Worm (Caenorhabditis elegans): ENCODE results near the gene C18A3.11.

Gene C18A3.11

DNA sequence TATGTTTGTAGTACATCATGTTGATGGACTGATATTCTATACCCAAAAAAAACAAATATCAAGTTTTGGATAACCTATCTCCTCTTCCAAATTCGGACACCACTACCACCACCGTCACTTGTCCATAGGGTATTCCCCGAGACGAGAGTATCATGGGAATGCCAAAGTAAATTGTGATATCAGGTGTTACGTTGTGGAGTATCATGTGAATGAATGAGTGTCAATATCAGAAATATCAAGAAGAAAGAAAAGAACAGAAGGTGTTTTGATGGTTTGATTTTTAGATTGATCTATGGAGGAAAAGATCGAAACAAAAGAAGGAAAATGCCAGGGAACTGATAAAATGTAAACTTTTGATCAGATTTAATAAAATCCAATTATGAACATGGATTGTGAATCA lies 32.6 kb upstream of the C18A3.11 start (continued):
- TF ChIP-seq fkh-8 (tag; optimal IDR thresholded peaks at IDR 0.05) (peak; percentile 19), nhr-19 (GFP tag; conservative IDR thresholded peaks at IDR 0.05) (peak; percentile 82), C16A3.4 (tag; optimal IDR thresholded peaks at IDR 0.05) (peak; percentile 50), lin-35 (GFP tag; optimal IDR thresholded peaks at IDR 0.05) (peak; percentile 27 to 72), unc-86 (tag; optimal IDR thresholded peaks at IDR 0.05) (no peak), aha-1 (tag; optimal IDR thresholded peaks at IDR 0.05) (no peak)

- TF ChIP-seq pqm-1 (tag; optimal IDR thresholded peaks at IDR 0.05) (no peak), aly-2 (tag; optimal IDR thresholded peaks at IDR 0.05) (no peak), nhr-71 (tag; optimal IDR thresholded peaks at IDR 0.05) (peak; percentile 39), nhr-19 (GFP tag; conservative IDR thresholded peaks at IDR 0.05) (peak; percentile 10), snu-23 (GFP tag; optimal IDR thresholded peaks at IDR 0.05) (peak; percentile 33), lsy-2 (tag; optimal IDR thresholded peaks at IDR 0.05) (peak; percentile 2 to 4), nhr-20 (tag; optimal IDR thresholded peaks at IDR 0.05) (peak; percentile 19), lin-14 (GFP tag; optimal IDR thresholded peaks at IDR 0.05) (peak; percentile 6), rnt-1 (tag; optimal IDR thresholded peaks at IDR 0.05) (peak; percentile 44), blmp-1 (tag; optimal IDR thresholded peaks at IDR 0.05) (peak; percentile 20), ceh-90 (tag; optimal IDR thresholded peaks at IDR 0.05) (no peak), snpc-4 (tag; optimal IDR thresholded peaks at IDR 0.05) (peak; percentile 57)
Measured at ce11 chrII:5698869-5699268, 32.0 kb upstream of the C18A3.11 start, which contains the start of the genes C25H3.10 and C25H3.1. Gene C25H3.10 (minus strand): TSS chrII:5698969. Gene C25H3.1 (plus strand): TSS chrII:5699071.

- peak; percentile 60 for TF ChIP-seq nhr-77 (tag; optimal IDR thresholded peaks at IDR 0.05)
- no peak for TF ChIP-seq nhr-237 (tag; optimal IDR thresholded peaks at IDR 0.05)
- peak; percentile 56 to 69 for TF ChIP-seq efl-1 (optimal IDR thresholded peaks at IDR 0.05)
- peak; percentile 32 to 95 for TF ChIP-seq efl-1 (GFP tag; optimal IDR thresholded peaks at IDR 0.05 in 1 of 2)
- TF ChIP-seq hlh-17 (GFP tag; optimal IDR thresholded peaks at IDR 0.05; ENCODE audit: borderline replicate concordance) = no peak
- TF ChIP-seq vab-15 (tag; optimal IDR thresholded peaks at IDR 0.05) = no peak
- peak; percentile 55 to 77 for TF ChIP-seq lsy-2 (tag; optimal IDR thresholded peaks at IDR 0.05)
- TF ChIP-seq tbx-2 (tag; optimal IDR thresholded peaks at IDR 0.05) = peak; percentile 75
- TF ChIP-seq pqm-1 (tag; optimal IDR thresholded peaks at IDR 0.05) = no peak
- peak; percentile 17 for TF ChIP-seq blmp-1 (tag; optimal IDR thresholded peaks at IDR 0.05)
- peak; percentile 58 for TF ChIP-seq zip-4 (GFP tag; optimal IDR thresholded peaks at IDR 0.05)
- TF ChIP-seq rnt-1 (tag; optimal IDR thresholded peaks at IDR 0.05) = peak; percentile 93
- peak; percentile 20 for TF ChIP-seq isw-1 (GFP tag; IDR thresholded peaks at IDR 0.05)
- TF ChIP-seq hlh-4 (tag; optimal IDR thresholded peaks at IDR 0.05) = no peak
- TF ChIP-seq xbp-1 (tag; optimal IDR thresholded peaks at IDR 0.05) = peak; percentile 67
- peak; percentile 87 for TF ChIP-seq nhr-90 (tag; optimal IDR thresholded peaks at IDR 0.05; ENCODE audit: poor library complexity)
- TF ChIP-seq mab-9 (GFP tag; IDR thresholded peaks at IDR 0.05) = peak; percentile 35; the same call in 1 of the 2 replicates
- TF ChIP-seq swsn-7 (tag; optimal IDR thresholded peaks at IDR 0.05) = peak; percentile 78
- no peak for TF ChIP-seq aha-1 (tag; optimal IDR thresholded peaks at IDR 0.05)
- TF ChIP-seq alr-1 (tag; optimal IDR thresholded peaks at IDR 0.05; ENCODE audit: borderline replicate concordance) = no peak
- peak; percentile 36 for TF ChIP-seq lin-15B (tag; optimal IDR thresholded peaks at IDR 0.05)
- no peak for TF ChIP-seq hpl-2 (GFP tag; optimal IDR thresholded peaks at IDR 0.05)
- TF ChIP-seq egl-13 (tag; optimal IDR thresholded peaks at IDR 0.05) = no peak
- TF ChIP-seq C04F5.9 (tag; optimal IDR thresholded peaks at IDR 0.05) = peak; percentile 25
- TF ChIP-seq dpl-1 (GFP tag; optimal IDR thresholded peaks at IDR 0.05) = peak; percentile 40 to 50 (median 43)
- no peak for TF ChIP-seq Y116A8C.19 (tag; optimal IDR thresholded peaks at IDR 0.05; ENCODE audit: borderline replicate concordance)
- no peak for TF ChIP-seq nhr-76 (tag; optimal IDR thresholded peaks at IDR 0.05)
- TF ChIP-seq unc-62 (GFP tag; optimal IDR thresholded peaks at IDR 0.05) = no peak
- TF ChIP-seq ceh-90 (tag; optimal IDR thresholded peaks at IDR 0.05) = no peak
- TF ChIP-seq lin-39 (tag; optimal IDR thresholded peaks at IDR 0.05) = peak; percentile 87
- TF ChIP-seq ama-1 (optimal IDR thresholded peaks at IDR 0.05) = peak; percentile 84
- peak; percentile 49 for TF ChIP-seq aly-2 (tag; optimal IDR thresholded peaks at IDR 0.05)
- TF ChIP-seq elt-2 (tag; optimal IDR thresholded peaks at IDR 0.05) = peak; percentile 87
- peak; percentile 54 for TF ChIP-seq sup-37 (GFP tag; optimal IDR thresholded peaks at IDR 0.05)
- TF ChIP-seq nhr-85 (tag) = peak; percentile 91
- no peak for TF ChIP-seq sptf-1 (tag; optimal IDR thresholded peaks at IDR 0.05)
- peak; percentile 9 for TF ChIP-seq jun-1 (tag; optimal IDR thresholded peaks at IDR 0.05)
- TF ChIP-seq zag-1 (tag; optimal IDR thresholded peaks at IDR 0.05) = no peak
- TF ChIP-seq grh-1 (GFP tag; IDR thresholded peaks at IDR 0.05) = peak; percentile 67
Measured at ce11 chrII:5701485-5701884, 29.3 kb upstream of the C18A3.11 start.
